Worm (Caenorhabditis elegans) whole organism, L1 larva: ENCODE measurements around the gene cpg-8.

Experiments used
- C16A3.4 ChIP-seq: fragments of 150-350 bp; optimal IDR thresholded peaks from 2 replicates; lab custom pipeline; 2014; ENCODE audit warnings: missing biosample characterization, missing genetic modification characterization
- alr-1 ChIP-seq: fragments of 200-800 bp; sonication (Bioruptor generic); optimal IDR thresholded peaks from 2 replicates; lab custom pipeline; 2018; ENCODE audit warnings: borderline replicate concordance, mild to moderate bottlenecking, missing genetic modification characterization, missing compliant biosample characterization
- blmp-1 ChIP-seq: fragments of 150-350 bp; optimal IDR thresholded peaks from 2 replicates; lab custom pipeline; 2014; ENCODE audit warnings: missing biosample characterization, missing genetic modification characterization
- dsc-1 ChIP-seq: sonication (generic microtip); optimal IDR thresholded peaks from 2 replicates; lab custom pipeline; 2016; ENCODE audit warnings: mild to moderate bottlenecking, missing genetic modification characterization, missing compliant biosample characterization
- efl-1 ChIP-seq, 4 experiments: fragments of 150-350 bp; optimal IDR thresholded peaks in 3 of 4; peaks in 1 of 4; 1 replicate in 1 of 4; 2 replicates in 3 of 4; lab custom pipeline; 2014; ENCODE audit warnings: missing biosample characterization in 2 of 4, missing genetic modification characterization in 2 of 4, missing genetic modification reagents in 2 of 4
- egl-13 ChIP-seq: sonication (generic microtip); optimal IDR thresholded peaks from 2 replicates; lab custom pipeline; 2016; ENCODE audit warnings: missing genotype, missing genetic modification reagents, missing genetic modification characterization, missing compliant biosample characterization
- elt-2 ChIP-seq: sonication (generic microtip); optimal IDR thresholded peaks from 2 replicates; lab custom pipeline; 2016; ENCODE audit warnings: missing genetic modification characterization, mild to moderate bottlenecking, inconsistent platforms, missing compliant biosample characterization, missing genetic modification reagents
- elt-3 ChIP-seq, 6 experiments: fragments of 150-350 bp in 1 of 6; sonication (generic microtip); optimal IDR thresholded peaks; 2 replicates each; lab custom pipeline; 2017 to 2018; ENCODE audit warnings: missing biosample characterization in 6 of 6, missing genetic modification characterization in 6 of 6, inconsistent platforms in 1 of 6
- fkh-10 ChIP-seq: sonication (generic microtip); optimal IDR thresholded peaks from 2 replicates; lab custom pipeline; 2017; ENCODE audit warnings: missing biosample characterization, missing genetic modification reagents, missing genetic modification characterization
- fkh-4 ChIP-seq: sonication (generic microtip); optimal IDR thresholded peaks from 2 replicates; lab custom pipeline; 2016; ENCODE audit warnings: missing compliant biosample characterization, missing genetic modification characterization, borderline replicate concordance
- fkh-8 ChIP-seq: sonication (generic microtip); optimal IDR thresholded peaks from 2 replicates; lab custom pipeline; 2016; ENCODE audit warnings: mild to moderate bottlenecking, missing genetic modification characterization, missing compliant biosample characterization
- fos-1 ChIP-seq: fragments of 150-350 bp; optimal IDR thresholded peaks from 2 replicates; lab custom pipeline; 2014; ENCODE audit warnings: missing biosample characterization, missing genetic modification characterization
- grh-1 ChIP-seq: fragments of 200-800 bp; sonication (Bioruptor generic); IDR thresholded peaks from 2 replicates; pipeline ENCODE4 v1.3.6; 2022; ENCODE audit warnings: missing genetic modification reagents, missing genetic modification characterization, missing compliant biosample characterization
- hpl-2 ChIP-seq: fragments of 150-350 bp; optimal IDR thresholded peaks from 2 replicates; lab custom pipeline; 2014; ENCODE audit warnings: missing biosample characterization, missing genetic modification reagents, missing genetic modification characterization
- isw-1 ChIP-seq: fragments of 200-800 bp; sonication (Bioruptor generic); IDR thresholded peaks from 2 replicates; pipeline ENCODE4 v1.3.6; 2022; ENCODE audit warnings: missing genetic modification characterization, missing compliant biosample characterization
- lin-14 ChIP-seq: fragments of 200-800 bp; sonication (Bioruptor generic); optimal IDR thresholded peaks from 2 replicates; lab custom pipeline; 2018; ENCODE audit warnings: mild to moderate bottlenecking, missing genetic modification characterization, moderate library complexity, missing compliant biosample characterization
- lsy-2 ChIP-seq, 2 experiments: fragments of 150-350 bp; optimal IDR thresholded peaks; 2 replicates each; lab custom pipeline; 2014; ENCODE audit warnings: missing biosample characterization in 2 of 2, missing genetic modification characterization in 2 of 2
- mab-9 ChIP-seq: fragments of 200-800 bp; sonication (Bioruptor generic); IDR thresholded peaks from 2 replicates; pipeline ENCODE4 v1.3.6; 2022; ENCODE audit warnings: missing genetic modification reagents, missing genetic modification characterization, missing compliant biosample characterization
- mep-1 ChIP-seq: fragments of 150-350 bp; optimal IDR thresholded peaks from 2 replicates; lab custom pipeline; 2014; ENCODE audit warnings: missing biosample characterization, missing genetic modification characterization
- nhr-19 ChIP-seq: fragments of 200-800 bp; sonication (Bioruptor generic); conservative IDR thresholded peaks from 2 replicates; pipeline ENCODE4 v1.3.6; 2022; ENCODE audit warnings: missing genetic modification characterization, missing compliant biosample characterization
- nhr-237 ChIP-seq: fragments of 150-350 bp; optimal IDR thresholded peaks from 2 replicates; lab custom pipeline; 2014; ENCODE audit warnings: missing biosample characterization, missing genetic modification characterization
- nhr-47 ChIP-seq: sonication (generic microtip); optimal IDR thresholded peaks from 2 replicates; lab custom pipeline; 2016; ENCODE audit warnings: mild to moderate bottlenecking, missing genetic modification characterization, moderate library complexity, missing compliant biosample characterization
- nhr-71 ChIP-seq: sonication (generic microtip); optimal IDR thresholded peaks from 2 replicates; lab custom pipeline; 2016; ENCODE audit warnings: mild to moderate bottlenecking, missing genetic modification characterization, moderate library complexity, missing compliant biosample characterization
- nhr-76 ChIP-seq: sonication (generic microtip); optimal IDR thresholded peaks from 2 replicates; lab custom pipeline; 2017; ENCODE audit warnings: missing biosample characterization, missing genetic modification characterization
- nhr-84 ChIP-seq: sonication (generic microtip); optimal IDR thresholded peaks from 2 replicates; lab custom pipeline; 2017; ENCODE audit warnings: missing biosample characterization, missing genetic modification characterization
- nhr-85 ChIP-seq: sonication (generic microtip); peaks from one replicate; lab custom pipeline; 2016; ENCODE audit warnings: missing genetic modification characterization, inconsistent platforms, missing compliant biosample characterization
- nhr-90 ChIP-seq: sonication (generic microtip); optimal IDR thresholded peaks from 2 replicates; lab custom pipeline; 2016; ENCODE audit warnings: mild to moderate bottlenecking, missing genetic modification characterization, missing compliant biosample characterization; ENCODE audit not compliant: poor library complexity
- pax-3 ChIP-seq: fragments of 200-800 bp; sonication (Bioruptor generic); optimal IDR thresholded peaks from 2 replicates; lab custom pipeline; 2018; ENCODE audit warnings: mild to moderate bottlenecking, missing genetic modification characterization, moderate library complexity, missing compliant biosample characterization
- rnt-1 ChIP-seq: sonication (generic microtip); optimal IDR thresholded peaks from 2 replicates; lab custom pipeline; 2016; ENCODE audit warnings: mild to moderate bottlenecking, missing genetic modification characterization, moderate library complexity, missing compliant biosample characterization
- snpc-4 ChIP-seq: fragments of 150-350 bp; optimal IDR thresholded peaks from 2 replicates; lab custom pipeline; 2014; ENCODE audit warnings: missing biosample characterization, missing genetic modification characterization
- snu-23 ChIP-seq: sonication (generic microtip); optimal IDR thresholded peaks from 2 replicates; lab custom pipeline; 2016; ENCODE audit warnings: missing genetic modification characterization, missing compliant biosample characterization
- swsn-7 ChIP-seq: sonication (generic microtip); optimal IDR thresholded peaks from 2 replicates; lab custom pipeline; 2016; ENCODE audit warnings: missing genetic modification characterization, missing compliant biosample characterization
- tlp-1 ChIP-seq: fragments of 150-350 bp; optimal IDR thresholded peaks from 2 replicates; lab custom pipeline; 2014; ENCODE audit warnings: missing biosample characterization, missing genetic modification characterization
- unc-130 ChIP-seq: fragments of 150-350 bp; optimal IDR thresholded peaks from 2 replicates; lab custom pipeline; 2017; ENCODE audit warnings: missing biosample characterization, missing genetic modification characterization, inconsistent platforms
- unc-86 ChIP-seq: sonication (generic microtip); optimal IDR thresholded peaks from 2 replicates; lab custom pipeline; 2016; ENCODE audit warnings: missing genetic modification characterization, missing compliant biosample characterization
- xbp-1 ChIP-seq: sonication (generic microtip); optimal IDR thresholded peaks from 2 replicates; lab custom pipeline; 2016; ENCODE audit warnings: missing genetic modification characterization, missing compliant biosample characterization
- zip-4 ChIP-seq: fragments of 200-800 bp; sonication (Bioruptor generic); optimal IDR thresholded peaks from 2 replicates; lab custom pipeline; 2018; ENCODE audit warnings: mild to moderate bottlenecking, missing genetic modification characterization, moderate library complexity, missing compliant biosample characterization
- ztf-11 ChIP-seq, 2 experiments: sonication (generic microtip); optimal IDR thresholded peaks; 2 replicates each; lab custom pipeline; 2016 to 2017; ENCODE audit warnings: missing genetic modification characterization in 2 of 2, missing biosample characterization in 1 of 2, missing compliant biosample characterization in 1 of 2

cpg-8 gene

ce11 chrV:4686680-4687470 lies 5.4 kb downstream of the cpg-8 start, which contains the start of gene taf-10 (continued):
- TF ChIP-seq fkh-8 (tag; lab: Kevin White, UChicago), result peak; percentile 28
- TF ChIP-seq fkh-10 (GFP tag; lab: Kevin White, UChicago), result no peak
- TF ChIP-seq dsc-1, result peak; percentile 43
- peak in 1 of 6 experiments; percentile 49 for TF ChIP-seq elt-3 (tag; optimal IDR thresholded peaks at IDR 0.05; lab: Kevin White, UChicago)
- TF ChIP-seq C16A3.4 (tag; lab: Kevin White, UChicago), result peak; percentile 61
- peak; percentile 47 for TF ChIP-seq mep-1 (tag; lab: Kevin White, UChicago)
- peak; percentile 61 for TF ChIP-seq swsn-7
- TF ChIP-seq nhr-90 (tag; lab: Kevin White, UChicago), result peak; percentile 66
- peak; percentile 19 for TF ChIP-seq egl-13 (tag; lab: Kevin White, UChicago)
- TF ChIP-seq nhr-19 (GFP tag; lab: Robert Waterston, UW), result peak; percentile 52
- no peak for TF ChIP-seq fkh-4 (tag; lab: Kevin White, UChicago)
- peak; percentile 15 for TF ChIP-seq blmp-1 (tag; lab: Kevin White, UChicago)
- peak; percentile 40 for TF ChIP-seq snpc-4 (tag; lab: Kevin White, UChicago)
- peak; percentile 84 for TF ChIP-seq nhr-85
- TF ChIP-seq elt-2 (tag; lab: Kevin White, UChicago), result peak; percentile 16
- peak; percentile 44 for TF ChIP-seq xbp-1 (tag; lab: Kevin White, UChicago)
- peak; percentile 51 for TF ChIP-seq grh-1 (GFP tag; lab: Robert Waterston, UW)
- TF ChIP-seq snu-23, result peak; percentile 67
- TF ChIP-seq unc-130 (tag; lab: Kevin White, UChicago), result peak; percentile 24
- TF ChIP-seq ztf-11 (tag; optimal IDR thresholded peaks at IDR 0.05; lab: Kevin White, UChicago), result peak in 1 of 2 experiments; percentile 47

ce11 chrV:4684137-4684536 lies 8.1 kb downstream of the cpg-8 start:
- TF ChIP-seq lin-14 (GFP tag; lab: Kevin White, UChicago), result no peak
- no peak for TF ChIP-seq lsy-2 (tag; optimal IDR thresholded peaks at IDR 0.05; lab: Kevin White, UChicago)
- no peak for TF ChIP-seq pax-3 (tag; lab: Kevin White, UChicago)
- no peak for TF ChIP-seq hpl-2 (GFP tag; lab: Kevin White, UChicago)
- TF ChIP-seq nhr-71, result no peak
- TF ChIP-seq nhr-47 (tag; lab: Kevin White, UChicago), result no peak
- TF ChIP-seq nhr-84 (tag; lab: Kevin White, UChicago), result no peak
- TF ChIP-seq efl-1 (optimal IDR thresholded peaks at IDR 0.05; lab: Kevin White, UChicago), result no peak
- TF ChIP-seq efl-1 (GFP tag; optimal IDR thresholded peaks at IDR 0.05 in 1 of 2; lab: Kevin White, UChicago), result no peak
- no peak for TF ChIP-seq grh-1 (GFP tag; lab: Robert Waterston, UW)
- no peak for TF ChIP-seq isw-1 (GFP tag; lab: Robert Waterston, UW)
- TF ChIP-seq alr-1, result no peak
- TF ChIP-seq, all 84 proteins: peak for 0

- TF ChIP-seq fkh-8 (tag; lab: Kevin White, UChicago), result peak; percentile 15
- TF ChIP-seq tlp-1 (tag; lab: Kevin White, UChicago), result no peak
- no peak for TF ChIP-seq rnt-1 (tag; lab: Kevin White, UChicago)
- peak; percentile 27 for TF ChIP-seq dsc-1
- no peak for TF ChIP-seq nhr-237 (tag; lab: Kevin White, UChicago)
- TF ChIP-seq zip-4 (GFP tag; lab: Kevin White, UChicago), result no peak
- no peak for TF ChIP-seq nhr-76 (tag; lab: Kevin White, UChicago)
- peak; percentile 39 for TF ChIP-seq pax-3 (tag; lab: Kevin White, UChicago)
- TF ChIP-seq mab-9 (GFP tag; lab: Robert Waterston, UW), result no peak
- TF ChIP-seq ztf-11 (tag; optimal IDR thresholded peaks at IDR 0.05; lab: Kevin White, UChicago), result no peak
- no peak for TF ChIP-seq unc-86 (tag; lab: Kevin White, UChicago)
- TF ChIP-seq fos-1 (tag; lab: Kevin White, UChicago), result no peak
- TF ChIP-seq hpl-2 (GFP tag; lab: Kevin White, UChicago), result no peak
- TF ChIP-seq C16A3.4 (tag; lab: Kevin White, UChicago), result no peak
- TF ChIP-seq, all 84 proteins: peak for 3
Measured at ce11 chrV:4681670-4682069, 10.6 kb downstream of the cpg-8 start, which contains the start of gene K03B4.4. Gene K03B4.4, plus strand, starts transcription at chrV:4681970.
